Fruit fly (Drosophila melanogaster) whole organism: ENCODE data around the gene CG13847.

Experiments used
- CG8478 ChIP-seq: fragments of >200 bp; optimal IDR thresholded peaks from 2 replicates; lab custom pipeline; 2018; ENCODE audit warnings: inconsistent platforms
- EcR ChIP-seq, 2 experiments: fragments of >200 bp; optimal IDR thresholded peaks; 2 replicates each; lab custom pipeline; 2017; ENCODE audit warnings: missing biosample characterization in 2 of 2, missing genetic modification characterization in 2 of 2, missing genetic modification reagents in 2 of 2
- pan ChIP-seq: fragments of >200 bp; optimal IDR thresholded peaks from 2 replicates; lab custom pipeline; 2017
- psq ChIP-seq: fragments of >200 bp; optimal IDR thresholded peaks from 2 replicates; lab custom pipeline; 2017
- usp ChIP-seq: fragments of >200 bp; optimal IDR thresholded peaks from 2 replicates; lab custom pipeline; 2017; ENCODE audit warnings: missing biosample characterization, missing genetic modification characterization, mixed read lengths

dm6 chr3R:22379942-22380341 lies 56.0 kb downstream of the CG13847 start, which contains the start of gene CG34149:
- TF ChIP-seq psq (lab: Kevin White, UChicago) (no peak), CG8478 (no peak), pan (no peak), EcR (GFP tag; optimal IDR thresholded peaks at IDR 0.05; lab: Kevin White, UChicago) (no peak), usp (GFP tag; lab: Kevin White, UChicago) (no peak)
